Worm (Caenorhabditis elegans) whole organism, mixed stage, embryonic: ENCODE data around the gene nst-1.

Source experiments
- M03D4.4 ChIP-seq: sonication (generic microtip); optimal IDR thresholded peaks from 2 replicates; lab custom pipeline; 2017; ENCODE audit warnings: mild to moderate bottlenecking, missing genetic modification characterization, missing compliant biosample characterization
- bed-3 ChIP-seq: fragments of 200-800 bp; sonication (Bioruptor generic); optimal IDR thresholded peaks from 3 replicates; lab custom pipeline; 2018; ENCODE audit warnings: mild to moderate bottlenecking, missing genetic modification characterization, moderate library complexity, missing compliant biosample characterization
- blmp-1 ChIP-seq: fragments of 150-350 bp; optimal IDR thresholded peaks from 2 replicates; lab custom pipeline; 2014; ENCODE audit warnings: missing biosample characterization, missing genetic modification characterization
- ceh-39 ChIP-seq: fragments of 150-350 bp; optimal IDR thresholded peaks from 2 replicates; lab custom pipeline; 2014; ENCODE audit warnings: missing biosample characterization, missing genetic modification characterization
- ceh-83 ChIP-seq: fragments of 200-800 bp; sonication (Bioruptor generic); optimal IDR thresholded peaks from 2 replicates; lab custom pipeline; 2018; ENCODE audit warnings: mild to moderate bottlenecking, missing genetic modification characterization, missing compliant biosample characterization
- cnd-1 ChIP-seq: fragments of 200-800 bp; sonication (Bioruptor generic); optimal IDR thresholded peaks from 2 replicates; lab custom pipeline; 2018; ENCODE audit warnings: mild to moderate bottlenecking, missing genetic modification characterization, missing compliant biosample characterization
- drap-1 ChIP-seq: fragments of 200-800 bp; sonication (Bioruptor generic); optimal IDR thresholded peaks from 3 replicates; lab custom pipeline; 2018; ENCODE audit warnings: mild to moderate bottlenecking, missing genetic modification characterization, missing compliant biosample characterization
- elt-1 ChIP-seq: sonication (generic microtip); optimal IDR thresholded peaks from 2 replicates; lab custom pipeline; 2017; ENCODE audit warnings: missing genetic modification characterization, mild to moderate bottlenecking, missing compliant biosample characterization, antibody characterized with exemption, moderate library complexity, borderline replicate concordance; ENCODE audit not compliant: insufficient read depth
- elt-3 ChIP-seq: fragments of 150-350 bp; optimal IDR thresholded peaks from 2 replicates; lab custom pipeline; 2014; ENCODE audit warnings: missing biosample characterization, missing genetic modification characterization
- flh-1 ChIP-seq: fragments of 200-800 bp; sonication (Bioruptor generic); optimal IDR thresholded peaks from 2 replicates; lab custom pipeline; 2018; ENCODE audit warnings: mild to moderate bottlenecking, missing genetic modification characterization, moderate library complexity, missing compliant biosample characterization
- ham-2 ChIP-seq: fragments of 200-800 bp; sonication (Bioruptor generic); optimal IDR thresholded peaks from 2 replicates; lab custom pipeline; 2018; ENCODE audit warnings: mild to moderate bottlenecking, missing genetic modification characterization, missing compliant biosample characterization
- lin-13 ChIP-seq: fragments of 150-350 bp; optimal IDR thresholded peaks from 2 replicates; lab custom pipeline; 2014; ENCODE audit warnings: missing biosample characterization, missing genetic modification characterization
- lin-32 ChIP-seq: fragments of 200-800 bp; sonication (Bioruptor generic); optimal IDR thresholded peaks from 2 replicates; lab custom pipeline; 2018; ENCODE audit warnings: mild to moderate bottlenecking, missing genetic modification characterization, missing compliant biosample characterization
- lsy-2 ChIP-seq: fragments of 150-350 bp; optimal IDR thresholded peaks from 2 replicates; lab custom pipeline; 2014; ENCODE audit warnings: missing biosample characterization, missing genetic modification characterization
- mep-1 ChIP-seq: fragments of 150-350 bp; optimal IDR thresholded peaks from 2 replicates; lab custom pipeline; 2017; ENCODE audit warnings: missing biosample characterization, missing genetic modification reagents, missing genetic modification characterization, inconsistent platforms
- mls-2 ChIP-seq: sonication (generic microtip); optimal IDR thresholded peaks from 2 replicates; lab custom pipeline; 2016; ENCODE audit warnings: mild to moderate bottlenecking, missing genetic modification characterization, moderate library complexity, missing compliant biosample characterization
- nhr-12 ChIP-seq: fragments of 150-350 bp; optimal IDR thresholded peaks from 2 replicates; lab custom pipeline; 2014; ENCODE audit warnings: missing biosample characterization, missing genetic modification characterization
- nhr-76 ChIP-seq: sonication (generic microtip); optimal IDR thresholded peaks from 2 replicates; lab custom pipeline; 2017; ENCODE audit warnings: missing biosample characterization, missing genetic modification characterization
- pha-4 ChIP-seq: fragments of 150-350 bp; optimal IDR thresholded peaks from 2 replicates; lab custom pipeline; 2018; ENCODE audit warnings: missing biosample characterization, missing genetic modification reagents, missing genetic modification characterization
- sem-2 ChIP-seq: fragments of 200-800 bp; sonication (Bioruptor generic); optimal IDR thresholded peaks from 2 replicates; lab custom pipeline; 2018; ENCODE audit warnings: mild to moderate bottlenecking, missing genetic modification characterization, missing compliant biosample characterization
- sptf-1 ChIP-seq: sonication (generic microtip); optimal IDR thresholded peaks from 2 replicates; lab custom pipeline; 2017; ENCODE audit warnings: mild to moderate bottlenecking, missing genetic modification characterization, moderate library complexity, missing compliant biosample characterization
- tbx-8 ChIP-seq: fragments of 200-800 bp; sonication (Bioruptor generic); optimal IDR thresholded peaks from 2 replicates; lab custom pipeline; 2018; ENCODE audit warnings: mild to moderate bottlenecking, missing genetic modification characterization, moderate library complexity, missing compliant biosample characterization
- unc-120 ChIP-seq: sonication (generic microtip); optimal IDR thresholded peaks from 2 replicates; lab custom pipeline; 2017; ENCODE audit warnings: missing genetic modification characterization, missing compliant biosample characterization; ENCODE audit not compliant: poor library complexity, severe bottlenecking
- unc-39 ChIP-seq: fragments of 150-350 bp; optimal IDR thresholded peaks from 2 replicates; lab custom pipeline; 2014; ENCODE audit warnings: missing biosample characterization, missing genetic modification characterization
- unc-62 ChIP-seq: fragments of 150-350 bp; optimal IDR thresholded peaks from 2 replicates; lab custom pipeline; 2014; ENCODE audit warnings: missing biosample characterization, missing genetic modification reagents, missing genetic modification characterization
- zip-8 ChIP-seq: fragments of 150-350 bp; optimal IDR thresholded peaks from 2 replicates; lab custom pipeline; 2014; ENCODE audit warnings: missing biosample characterization, missing genetic modification characterization
- ztf-11 ChIP-seq: fragments of 150-350 bp; optimal IDR thresholded peaks from 2 replicates; lab custom pipeline; 2014; ENCODE audit warnings: missing biosample characterization, missing genetic modification characterization

Gene nst-1

DNA sequence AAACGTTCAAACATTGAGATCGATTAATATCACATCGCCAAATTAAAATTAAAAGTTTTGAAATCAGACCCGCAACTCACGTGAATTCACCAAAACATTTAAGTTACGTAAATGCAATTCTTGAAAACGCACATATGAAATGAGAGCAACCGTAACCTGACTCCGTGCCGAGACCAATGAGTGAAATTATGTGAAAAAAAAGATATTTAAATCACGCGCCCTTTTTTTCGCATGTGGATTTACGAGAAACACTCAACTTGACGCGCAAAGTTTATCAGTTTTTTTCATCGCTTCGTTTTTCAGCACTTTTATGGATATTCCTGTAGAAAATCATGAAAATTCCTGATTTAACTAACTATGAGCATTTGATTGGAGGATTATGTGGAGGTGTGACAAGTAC lies 7.0 kb downstream of the nst-1 start, which contains the start of the genes gei-14 and slc-25A32:
Gene gei-14 (minus strand): TSS at position 175 of the 400 bp plus-strand sequence.
Gene slc-25A32 (plus strand): TSS at position 242 of the 400 bp plus-strand sequence.
- TF ChIP-seq unc-120 (tag; lab: Kevin White, UChicago) (no peak), nhr-76 (no peak), lsy-2 (tag; lab: Kevin White, UChicago) (peak; percentile 70)
- TF ChIP-seq, all 35 proteins: peak for 1

DNA sequence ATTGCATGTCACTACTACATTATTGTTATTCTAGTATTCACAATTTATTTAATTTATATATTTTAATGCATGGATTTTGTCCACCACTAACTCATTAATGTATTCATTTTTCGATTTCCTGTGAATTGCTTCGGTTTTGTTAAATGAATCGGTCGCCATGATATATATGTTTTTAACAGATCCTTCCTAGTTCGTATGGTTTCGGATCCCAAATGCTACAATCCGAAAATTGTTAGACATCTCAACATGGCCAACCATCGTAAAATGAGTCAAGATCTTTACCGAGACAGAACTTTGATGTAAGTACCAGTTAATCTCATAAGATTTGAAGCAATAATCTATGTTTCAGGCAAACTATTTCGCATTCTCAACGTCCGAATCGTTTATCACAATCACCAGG lies 9.9 kb downstream of the nst-1 start:
- no peak for TF ChIP-seq unc-120 (tag; lab: Kevin White, UChicago)
- no peak for TF ChIP-seq ceh-83 (GFP tag; lab: Kevin White, UChicago)
- no peak for TF ChIP-seq bed-3 (GFP tag; lab: Kevin White, UChicago)
- no peak for TF ChIP-seq lin-32
- TF ChIP-seq elt-3, result no peak
- TF ChIP-seq drap-1 (GFP tag; lab: Kevin White, UChicago), result no peak
- TF ChIP-seq lsy-2 (tag; lab: Kevin White, UChicago), result no peak
- TF ChIP-seq unc-39 (tag; lab: Kevin White, UChicago), result no peak
- TF ChIP-seq flh-1, result no peak

DNA sequence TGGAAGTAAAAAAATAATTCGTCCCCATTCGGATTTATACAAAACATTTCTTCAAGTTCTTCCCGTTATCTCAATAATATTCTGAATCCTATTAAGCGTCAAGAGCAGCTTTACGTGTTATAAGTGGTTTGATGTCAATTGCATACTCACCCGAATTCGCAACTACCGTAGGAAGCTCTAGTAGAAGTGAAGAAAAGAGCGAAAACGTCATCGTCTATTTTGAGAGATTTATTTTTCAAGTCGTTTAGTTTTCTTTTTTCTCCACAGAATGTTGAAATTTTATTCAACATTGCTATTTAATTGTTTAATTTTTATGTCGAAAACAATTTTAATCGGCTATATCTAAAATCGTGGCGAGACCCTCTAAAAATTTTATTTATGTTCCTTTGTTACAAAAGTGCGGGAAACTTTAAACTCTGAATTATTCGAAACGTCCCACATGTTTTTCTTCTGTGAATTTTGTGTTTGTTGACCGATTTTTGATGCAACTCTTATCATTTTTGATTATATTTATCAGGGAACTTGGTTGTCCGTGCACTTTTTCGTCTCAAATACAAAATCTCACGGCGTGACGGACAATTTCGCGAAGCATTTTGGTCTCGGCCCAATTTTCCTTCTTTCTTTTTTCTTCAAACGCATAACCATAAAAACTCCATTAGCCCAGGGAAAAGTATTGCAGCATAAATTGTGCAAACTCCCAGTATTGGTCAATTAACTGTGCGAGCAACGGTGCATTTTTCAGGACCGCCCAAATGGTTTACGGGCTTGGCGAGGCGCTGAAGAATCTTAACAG lies 13.0 kb downstream of the nst-1 start, which contains the start of gene tdc-1:
Gene tdc-1 (plus strand): TSS at position 743 of the 793 bp plus-strand sequence.
- no peak for TF ChIP-seq zip-8
- TF ChIP-seq tbx-8 (GFP tag; lab: Kevin White, UChicago), result no peak
- TF ChIP-seq unc-62, result no peak

DNA sequence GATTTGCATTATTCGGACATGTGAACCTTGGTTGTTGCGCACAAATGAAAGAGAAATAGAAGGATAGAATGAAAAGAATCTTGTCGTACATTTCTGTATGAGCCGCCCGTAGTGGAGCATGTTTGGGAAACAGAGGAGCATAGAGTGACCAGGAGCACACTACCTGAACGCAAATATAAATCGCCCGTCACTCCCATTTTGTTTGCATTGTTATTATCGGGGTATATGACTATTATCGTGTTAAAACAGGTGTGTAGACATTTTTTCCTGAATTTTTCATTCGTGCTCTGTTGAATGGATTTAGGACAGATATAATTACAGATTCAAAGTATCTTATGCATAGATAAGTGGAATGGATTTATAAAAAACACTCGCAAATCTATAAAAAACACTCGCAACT lies 13.7 kb downstream of the nst-1 start, which contains the start of gene K01C8.2:
Gene K01C8.2 (minus strand): TSS at position 101 of the 400 bp plus-strand sequence.
- no peak for TF ChIP-seq elt-1 (tag; lab: Kevin White, UChicago)
- TF ChIP-seq lsy-2 (tag; lab: Kevin White, UChicago), result no peak
- TF ChIP-seq ceh-83 (GFP tag; lab: Kevin White, UChicago), result no peak
- no peak for TF ChIP-seq nhr-76
- TF ChIP-seq cnd-1 (tag; lab: Kevin White, UChicago), result no peak
- TF ChIP-seq mls-2 (tag; lab: Kevin White, UChicago), result no peak
- no peak for TF ChIP-seq unc-62
- TF ChIP-seq blmp-1, result no peak
- TF ChIP-seq elt-3, result no peak
- TF ChIP-seq ceh-39 (tag; lab: Kevin White, UChicago), result no peak
- no peak for TF ChIP-seq nhr-12 (tag; lab: Kevin White, UChicago)
- TF ChIP-seq unc-120 (tag; lab: Kevin White, UChicago), result no peak
- TF ChIP-seq mep-1 (tag; lab: Kevin White, UChicago), result no peak
- no peak for TF ChIP-seq sem-2 (GFP tag; lab: Kevin White, UChicago)

DNA sequence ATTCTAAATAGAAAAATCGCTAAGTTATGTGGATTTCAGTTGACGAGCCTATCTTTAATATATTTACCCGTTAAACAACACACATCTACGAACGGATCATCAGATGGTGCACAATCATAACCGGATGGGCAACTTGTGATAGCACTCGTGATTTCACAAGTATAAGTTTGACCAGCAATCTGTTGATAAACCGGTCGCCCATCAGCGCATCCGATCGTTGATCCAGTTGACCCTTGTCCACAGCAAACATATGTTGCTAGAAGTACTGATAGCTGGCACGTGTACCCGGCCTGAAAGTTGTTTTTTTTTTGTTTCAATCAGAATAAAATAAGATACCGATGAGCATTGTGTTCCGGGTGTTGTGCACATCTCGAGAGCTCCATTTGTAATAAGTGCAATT lies 15.3 kb downstream of the nst-1 start:
- no peak for TF ChIP-seq bed-3 (GFP tag; lab: Kevin White, UChicago)
- no peak for TF ChIP-seq mep-1 (tag; lab: Kevin White, UChicago)
- TF ChIP-seq M03D4.4 (tag; lab: Kevin White, UChicago), result no peak
- no peak for TF ChIP-seq elt-1 (tag; lab: Kevin White, UChicago)
- TF ChIP-seq nhr-12 (tag; lab: Kevin White, UChicago), result no peak
- no peak for TF ChIP-seq nhr-76
- TF ChIP-seq pha-4 (tag; lab: Kevin White, UChicago), result no peak
- no peak for TF ChIP-seq ham-2 (GFP tag; lab: Kevin White, UChicago)
- TF ChIP-seq lin-13, result no peak
- TF ChIP-seq sem-2 (GFP tag; lab: Kevin White, UChicago), result no peak
- no peak for TF ChIP-seq drap-1 (GFP tag; lab: Kevin White, UChicago)
- TF ChIP-seq unc-39 (tag; lab: Kevin White, UChicago), result no peak
- TF ChIP-seq unc-62, result no peak
- TF ChIP-seq flh-1, result no peak
- no peak for TF ChIP-seq sptf-1 (tag; lab: Kevin White, UChicago)
- TF ChIP-seq ceh-83 (GFP tag; lab: Kevin White, UChicago), result no peak
- no peak for TF ChIP-seq ztf-11 (tag; lab: Kevin White, UChicago)
- TF ChIP-seq zip-8, result no peak
- no peak for TF ChIP-seq cnd-1 (tag; lab: Kevin White, UChicago)
- no peak for TF ChIP-seq ceh-39 (tag; lab: Kevin White, UChicago)
